Fruit fly (Drosophila melanogaster) whole organism, embryonic: Measurements from ENCODE around the gene CG7191.

ENCODE experiments used
- Atf3 ChIP-seq: fragments of 200-800 bp; sonication (Bioruptor generic); optimal IDR thresholded peaks from 3 replicates; lab custom pipeline; 2016; ENCODE audit warnings: missing biosample characterization, missing genetic modification characterization
- Bteb2 ChIP-seq: fragments of 200-800 bp; sonication (Bioruptor generic); optimal IDR thresholded peaks from 2 replicates; lab custom pipeline; 2016; ENCODE audit warnings: missing biosample characterization, missing genetic modification characterization
- CG11456 ChIP-seq: fragments of 200-800 bp; sonication (Bioruptor generic); IDR thresholded peaks from 3 replicates; pipeline ENCODE4 v1.3.6; 2022; ENCODE audit warnings: missing biosample characterization, missing genetic modification characterization
- CG11695 ChIP-seq: fragments of 200-800 bp; sonication (Bioruptor generic); IDR thresholded peaks from 3 replicates; pipeline ENCODE4 v1.3.6; 2022; ENCODE audit warnings: missing biosample characterization, missing genetic modification characterization
- CG12659 ChIP-seq: fragments of 200-800 bp; sonication (Bioruptor generic); optimal IDR thresholded peaks from 3 replicates; lab custom pipeline; 2017; ENCODE audit warnings: mild to moderate bottlenecking, missing biosample characterization, missing genetic modification reagents, missing genetic modification characterization
- CG13287 ChIP-seq: fragments of 200-800 bp; sonication (Bioruptor generic); IDR thresholded peaks from 2 replicates; pipeline ENCODE4 v1.3.6; 2022; ENCODE audit warnings: missing biosample characterization, missing genetic modification characterization; ENCODE audit not compliant: partially characterized antibody
- CG16813 ChIP-seq: fragments of 200-800 bp; sonication (Bioruptor generic); IDR thresholded peaks from 3 replicates; pipeline ENCODE4 v1.3.6; 2022; ENCODE audit warnings: missing biosample characterization, missing genetic modification characterization; ENCODE audit not compliant: partially characterized antibody
- CG18011 ChIP-seq: fragments of 200-800 bp; sonication (Bioruptor generic); optimal IDR thresholded peaks from 2 replicates; lab custom pipeline; 2017; ENCODE audit warnings: missing biosample characterization, missing genetic modification characterization, mild to moderate bottlenecking, moderate library complexity, missing genotype
- CG18599 ChIP-seq: fragments of 200-800 bp; sonication (Bioruptor generic); optimal IDR thresholded peaks from 3 replicates; lab custom pipeline; 2017; ENCODE audit warnings: missing biosample characterization, missing genetic modification characterization, mild to moderate bottlenecking, moderate library complexity, missing genetic modification reagents
- CG2889 ChIP-seq: fragments of 200-800 bp; sonication (Bioruptor generic); IDR thresholded peaks from 3 replicates; pipeline ENCODE4 v1.3.6; 2022; ENCODE audit warnings: missing biosample characterization, missing genetic modification characterization
- CG31388 ChIP-seq: fragments of 200-800 bp; sonication (Bioruptor generic); optimal IDR thresholded peaks from 2 replicates; lab custom pipeline; 2016; ENCODE audit warnings: missing biosample characterization, missing genetic modification characterization
- CG31441 ChIP-seq: fragments of 200-800 bp; sonication (Bioruptor generic); IDR thresholded peaks from 2 replicates; pipeline ENCODE4 v1.3.6; 2022; ENCODE audit warnings: missing biosample characterization, missing genetic modification characterization
- CG3838 ChIP-seq: fragments of 200-800 bp; sonication (Bioruptor generic); optimal IDR thresholded peaks from 3 replicates; lab custom pipeline; 2016; ENCODE audit warnings: missing biosample characterization, missing genetic modification characterization
- CG6683 ChIP-seq: fragments of 200-800 bp; sonication (Bioruptor generic); optimal IDR thresholded peaks from 2 replicates; lab custom pipeline; 2017; ENCODE audit warnings: missing biosample characterization, mild to moderate bottlenecking, missing genetic modification characterization, missing genetic modification reagents
- CG6765 ChIP-seq: fragments of 200-800 bp; sonication (Bioruptor generic); optimal IDR thresholded peaks from 3 replicates; lab custom pipeline; 2017; ENCODE audit warnings: missing biosample characterization, mild to moderate bottlenecking, missing genetic modification characterization
- CG6791 ChIP-seq: fragments of 200-800 bp; sonication (Bioruptor generic); IDR thresholded peaks from 3 replicates; pipeline ENCODE4 v1.3.6; 2022; ENCODE audit warnings: missing biosample characterization, missing genetic modification characterization; ENCODE audit not compliant: partially characterized antibody
- CG7372 ChIP-seq: fragments of 200-800 bp; sonication (Bioruptor generic); IDR thresholded peaks from 2 replicates; pipeline ENCODE4 v1.3.6; 2022; ENCODE audit warnings: missing biosample characterization, missing genetic modification characterization
- CG7786 ChIP-seq: fragments of 200-800 bp; sonication (Bioruptor generic); optimal IDR thresholded peaks from 2 replicates; lab custom pipeline; 2016; ENCODE audit warnings: missing biosample characterization, missing genetic modification characterization
- CG8388 ChIP-seq: fragments of 200-800 bp; sonication (Bioruptor generic); optimal IDR thresholded peaks from 2 replicates; lab custom pipeline; 2019; ENCODE audit warnings: missing biosample characterization, mild to moderate bottlenecking, missing genetic modification characterization, moderate library complexity
- CG9437 ChIP-seq: fragments of 200-800 bp; sonication (Bioruptor generic); optimal IDR thresholded peaks from 2 replicates; lab custom pipeline; 2018; ENCODE audit warnings: missing biosample characterization, mild to moderate bottlenecking, missing genetic modification characterization
- CoRest ChIP-seq: fragments of 200-800 bp; sonication (Bioruptor generic); optimal IDR thresholded peaks from 3 replicates; lab custom pipeline; 2018; ENCODE audit warnings: missing biosample characterization, mild to moderate bottlenecking, missing genetic modification characterization, moderate library complexity
- Dad ChIP-seq: fragments of 200-800 bp; sonication (Bioruptor generic); optimal IDR thresholded peaks from 3 replicates; lab custom pipeline; 2016; ENCODE audit warnings: missing biosample characterization, missing genetic modification characterization
- ERR ChIP-seq: fragments of 200-800 bp; sonication (Bioruptor generic); optimal IDR thresholded peaks from 2 replicates; lab custom pipeline; 2016; ENCODE audit warnings: missing biosample characterization, missing genetic modification characterization
- Hr3 ChIP-seq: fragments of 200-800 bp; sonication (Bioruptor generic); optimal IDR thresholded peaks from 3 replicates; lab custom pipeline; 2016; ENCODE audit warnings: missing biosample characterization, missing genetic modification characterization
- Spps ChIP-seq: fragments of 200-800 bp; sonication (Bioruptor generic); optimal IDR thresholded peaks from 2 replicates; lab custom pipeline; 2018; ENCODE audit warnings: missing biosample characterization, mild to moderate bottlenecking, missing genetic modification characterization
- ash1 ChIP-seq: fragments of 200-800 bp; sonication (Bioruptor generic); optimal IDR thresholded peaks from 2 replicates; lab custom pipeline; 2018; ENCODE audit warnings: missing biosample characterization, mild to moderate bottlenecking, missing genetic modification characterization
- caup ChIP-seq: fragments of 200-800 bp; sonication (Bioruptor generic); optimal IDR thresholded peaks from 3 replicates; lab custom pipeline; 2017; ENCODE audit warnings: missing biosample characterization, mild to moderate bottlenecking, missing genetic modification characterization, moderate library complexity; ENCODE audit not compliant: severe bottlenecking
- crol ChIP-seq: fragments of 200-800 bp; sonication (Bioruptor generic); IDR thresholded peaks from 2 replicates; pipeline ENCODE4 v1.3.6; 2022; ENCODE audit warnings: missing biosample characterization, missing genetic modification characterization
- dmrt11E ChIP-seq: fragments of 200-800 bp; sonication (Bioruptor generic); optimal IDR thresholded peaks from 3 replicates; lab custom pipeline; 2018; ENCODE audit warnings: missing biosample characterization, mild to moderate bottlenecking, missing genetic modification characterization, moderate library complexity
- dpn ChIP-seq, 2 experiments: fragments of 200-800 bp; sonication (Bioruptor generic); optimal IDR thresholded peaks; 3 replicates each; lab custom pipeline; 2016; ENCODE audit warnings: missing biosample characterization in 2 of 2, missing genetic modification characterization in 2 of 2
- eve ChIP-seq, 2 experiments: fragments of >200 bp; optimal IDR thresholded peaks; 2 replicates each; lab custom pipeline; 2017; ENCODE audit warnings: missing biosample characterization in 2 of 2, missing genetic modification characterization in 2 of 2
- ewg ChIP-seq: fragments of 200-800 bp; sonication (Bioruptor generic); optimal IDR thresholded peaks from 3 replicates; lab custom pipeline; 2017; ENCODE audit warnings: mild to moderate bottlenecking, missing biosample characterization, missing genetic modification reagents, missing genetic modification characterization
- gcm ChIP-seq: fragments of 200-800 bp; sonication (Bioruptor generic); optimal IDR thresholded peaks from 2 replicates; lab custom pipeline; 2019; ENCODE audit warnings: missing biosample characterization, mild to moderate bottlenecking, missing genetic modification characterization, moderate library complexity
- gro ChIP-seq: fragments of 200-800 bp; sonication (Bioruptor generic); optimal IDR thresholded peaks from 2 replicates; lab custom pipeline; 2016; ENCODE audit warnings: missing biosample characterization, missing genetic modification characterization
- hb ChIP-seq: fragments of 200-800 bp; sonication (Bioruptor generic); IDR thresholded peaks from 3 replicates; pipeline ENCODE4 v1.3.6; 2022; ENCODE audit warnings: missing biosample characterization, missing genetic modification characterization; ENCODE audit not compliant: partially characterized antibody
- hbn ChIP-seq: fragments of 200-800 bp; sonication (Bioruptor generic); IDR thresholded peaks from 2 replicates; pipeline ENCODE4 v1.3.6; 2022; ENCODE audit warnings: missing biosample characterization, missing genetic modification characterization; ENCODE audit not compliant: partially characterized antibody
- ind ChIP-seq: fragments of 200-800 bp; sonication (Bioruptor generic); optimal IDR thresholded peaks from 3 replicates; lab custom pipeline; 2016; ENCODE audit warnings: missing biosample characterization, missing genetic modification characterization
- nerfin-1 ChIP-seq: fragments of 200-800 bp; sonication (Bioruptor generic); optimal IDR thresholded peaks from 3 replicates; lab custom pipeline; 2019; ENCODE audit warnings: missing biosample characterization, mild to moderate bottlenecking, missing genetic modification characterization, moderate library complexity
- nom ChIP-seq: fragments of 200-800 bp; sonication (Bioruptor generic); optimal IDR thresholded peaks from 2 replicates; lab custom pipeline; 2017; ENCODE audit warnings: missing biosample characterization, missing genetic modification characterization, mild to moderate bottlenecking, moderate library complexity, missing genetic modification reagents
- pita ChIP-seq: fragments of 200-800 bp; sonication (Bioruptor generic); optimal IDR thresholded peaks from 2 replicates; lab custom pipeline; 2017; ENCODE audit warnings: missing biosample characterization, mild to moderate bottlenecking, missing genetic modification characterization
- prd ChIP-seq, 3 experiments: fragments of >200 bp in 2 of 3; fragments of 200-800 bp in 1 of 3; sonication (Bioruptor generic) in 1 of 3; optimal IDR thresholded peaks in 2 of 3; IDR thresholded peaks in 1 of 3; 2 replicates in 2 of 3; 3 replicates in 1 of 3; pipeline versions ENCODE4 v1.3.6 to Lab custom; 2017 to 2022; ENCODE audit warnings: missing biosample characterization in 1 of 3, missing genetic modification characterization in 1 of 3
- rib ChIP-seq: fragments of 200-800 bp; sonication (Bioruptor generic); IDR thresholded peaks from 2 replicates; pipeline ENCODE4 v1.3.6; 2022; ENCODE audit warnings: missing biosample characterization, missing genetic modification characterization
- schlank ChIP-seq: fragments of 200-800 bp; sonication (Bioruptor generic); optimal IDR thresholded peaks from 2 replicates; lab custom pipeline; 2018; ENCODE audit warnings: missing biosample characterization, mild to moderate bottlenecking, missing genetic modification characterization
- scrt ChIP-seq: fragments of 200-800 bp; sonication (Bioruptor generic); optimal IDR thresholded peaks from 2 replicates; lab custom pipeline; 2018; ENCODE audit warnings: missing biosample characterization, mild to moderate bottlenecking, missing genetic modification characterization, moderate library complexity
- sd ChIP-seq: fragments of 200-800 bp; sonication (Bioruptor generic); optimal IDR thresholded peaks from 3 replicates; lab custom pipeline; 2018; ENCODE audit warnings: missing biosample characterization, mild to moderate bottlenecking, missing genetic modification characterization, moderate library complexity
- seq ChIP-seq: fragments of 200-800 bp; sonication (Bioruptor generic); IDR thresholded peaks from 2 replicates; pipeline ENCODE4 v1.3.6; 2022; ENCODE audit warnings: missing biosample characterization, missing genetic modification characterization
- stc ChIP-seq: fragments of 200-800 bp; sonication (Bioruptor generic); IDR thresholded peaks from 2 replicates; pipeline ENCODE4 v1.3.6; 2022; ENCODE audit warnings: missing biosample characterization, missing genetic modification characterization
- trh ChIP-seq: fragments of 200-800 bp; sonication (Bioruptor generic); optimal IDR thresholded peaks from 2 replicates; lab custom pipeline; 2016; ENCODE audit warnings: missing biosample characterization, missing genetic modification characterization

Gene CG7191

dm6 chr2L:7782788-7783401 is 15.5 kb downstream of the CG7191 start, which contains the start of gene Brd7-9 (continued):
- TF ChIP-seq ewg (GFP tag; lab: Kevin White, UChicago) = peak; percentile 56
- peak; percentile 78 for TF ChIP-seq caup
- TF ChIP-seq crol (GFP tag; lab: Robert Waterston, UW) = 0 out of 2 replicates have a peak, but pooled peaks have one; percentile 8
- peak; percentile 24; the same call in 1 of the 2 replicates for TF ChIP-seq CG7372 (GFP tag; lab: Robert Waterston, UW)
- TF ChIP-seq CG6791 (GFP tag; lab: Robert Waterston, UW) = no peak
- TF ChIP-seq CG6765 (GFP tag; lab: Kevin White, UChicago) = peak; percentile 57
- peak; percentile 10 for TF ChIP-seq ash1
- peak; percentile 48 for TF ChIP-seq CG9437 (GFP tag; lab: Kevin White, UChicago)
- TF ChIP-seq Bteb2 (GFP tag; lab: Kevin White, UChicago) = peak; percentile 63
- TF ChIP-seq CoRest (tag; lab: Kevin White, UChicago) = peak; percentile 39
- peak; percentile 73 for TF ChIP-seq rib
- TF ChIP-seq eve (GFP tag; optimal IDR thresholded peaks at IDR 0.05; lab: Kevin White, UChicago) = no peak
- TF ChIP-seq hbn (GFP tag; lab: Robert Waterston, UW) = no peak; the same call in 1 of the 2 replicates
- TF ChIP-seq Dad (GFP tag; lab: Kevin White, UChicago) = peak; percentile 59
- no peak for TF ChIP-seq prd (optimal IDR thresholded peaks at IDR 0.05; lab: Kevin White, UChicago)
- peak; percentile 78 for TF ChIP-seq prd (GFP tag; IDR thresholded peaks at IDR 0.05; lab: Robert Waterston, UW)
- TF ChIP-seq sd (tag; lab: Kevin White, UChicago) = no peak
- no peak for TF ChIP-seq nom (GFP tag; lab: Kevin White, UChicago)
- TF ChIP-seq nerfin-1 = peak; percentile 28
- TF ChIP-seq dmrt11E (tag; lab: Kevin White, UChicago) = peak; percentile 52
- peak; percentile 22; the same call in 1 of the 3 replicates for TF ChIP-seq CG16813 (GFP tag; lab: Robert Waterston, UW)
- TF ChIP-seq seq (GFP tag; lab: Robert Waterston, UW) = peak; percentile 71
- TF ChIP-seq Atf3 (GFP tag; lab: Kevin White, UChicago) = peak; percentile 28
- TF ChIP-seq CG13287 = peak; percentile 65
- TF ChIP-seq CG31441 (GFP tag; lab: Robert Waterston, UW) = peak; percentile 64
- no peak for TF ChIP-seq hb
- peak; percentile 62 for TF ChIP-seq CG12659 (GFP tag; lab: Kevin White, UChicago)
- peak; percentile 49 for TF ChIP-seq Hr3 (GFP tag; lab: Kevin White, UChicago)
- TF ChIP-seq scrt (GFP tag; lab: Kevin White, UChicago) = peak; percentile 44
- peak; percentile 47 for TF ChIP-seq CG18011
- peak; percentile 79 for TF ChIP-seq CG18599 (GFP tag; lab: Kevin White, UChicago)
- TF ChIP-seq CG2889 (GFP tag; lab: Robert Waterston, UW) = peak; percentile 67; the same call in 1 of the 3 replicates
- TF ChIP-seq dpn (GFP tag; optimal IDR thresholded peaks at IDR 0.05; lab: Kevin White, UChicago) = peak; percentile 60 to 78
- no peak for TF ChIP-seq schlank (tag; lab: Kevin White, UChicago)
- no peak for TF ChIP-seq pita
- TF ChIP-seq gcm (GFP tag; lab: Kevin White, UChicago) = peak; percentile 62
- TF ChIP-seq gro = peak; percentile 70
- TF ChIP-seq CG7786 = peak; percentile 28
- TF ChIP-seq stc (GFP tag; lab: Robert Waterston, UW) = peak; percentile 83
- no peak for TF ChIP-seq ERR (GFP tag; lab: Kevin White, UChicago)
- TF ChIP-seq Spps = peak; percentile 6
- TF ChIP-seq CG31388 = peak; percentile 44
- peak; percentile 73 for TF ChIP-seq ind (GFP tag; lab: Kevin White, UChicago)
- TF ChIP-seq CG11695 (GFP tag; lab: Robert Waterston, UW) = peak; percentile 90
- peak; percentile 44 for TF ChIP-seq CG3838 (GFP tag; lab: Kevin White, UChicago)
- peak; percentile 62 for TF ChIP-seq CG8388 (GFP tag; lab: Kevin White, UChicago)
- TF ChIP-seq CG11456 (GFP tag; lab: Robert Waterston, UW) = peak; percentile 82
- TF ChIP-seq trh = no peak
- peak; percentile 57 for TF ChIP-seq CG6683 (GFP tag; lab: Kevin White, UChicago)
